Fruit fly (Drosophila melanogaster) whole organism, embryonic: ENCODE data around the gene Acp63F.

ENCODE experiments used
- Antp ChIP-seq: fragments of 200-800 bp; sonication (Bioruptor generic); optimal IDR thresholded peaks from 3 replicates; lab custom pipeline; 2016; ENCODE audit warnings: missing biosample characterization, missing genetic modification characterization
- B-H2 ChIP-seq: fragments of 200-800 bp; sonication (Bioruptor generic); optimal IDR thresholded peaks from 2 replicates; lab custom pipeline; 2018; ENCODE audit warnings: missing biosample characterization, mild to moderate bottlenecking, missing genetic modification characterization
- Bgb ChIP-seq: fragments of 200-800 bp; sonication (Bioruptor generic); IDR thresholded peaks from 2 replicates; pipeline ENCODE4 v1.3.6; 2022; ENCODE audit warnings: missing biosample characterization, missing genetic modification characterization; ENCODE audit not compliant: partially characterized antibody
- CG10462 ChIP-seq: fragments of 200-800 bp; sonication (Bioruptor generic); optimal IDR thresholded peaks from 2 replicates; lab custom pipeline; 2016; ENCODE audit warnings: missing biosample characterization, missing genetic modification characterization
- CG12071 ChIP-seq: fragments of 200-800 bp; sonication (Bioruptor generic); optimal IDR thresholded peaks from 3 replicates; lab custom pipeline; 2018; ENCODE audit warnings: missing biosample characterization, mild to moderate bottlenecking, missing genetic modification characterization
- CG13287 ChIP-seq: fragments of 200-800 bp; sonication (Bioruptor generic); IDR thresholded peaks from 2 replicates; pipeline ENCODE4 v1.3.6; 2022; ENCODE audit warnings: missing biosample characterization, missing genetic modification characterization; ENCODE audit not compliant: partially characterized antibody
- CG13296 ChIP-seq: fragments of 200-800 bp; sonication (Bioruptor generic); optimal IDR thresholded peaks from 3 replicates; lab custom pipeline; 2018; ENCODE audit warnings: missing biosample characterization, mild to moderate bottlenecking, missing genetic modification characterization
- CG13775 ChIP-seq: fragments of 200-800 bp; sonication (Bioruptor generic); optimal IDR thresholded peaks from 3 replicates; lab custom pipeline; 2017; ENCODE audit warnings: missing biosample characterization, mild to moderate bottlenecking, missing genetic modification characterization
- CG15601 ChIP-seq: fragments of 200-800 bp; sonication (Bioruptor generic); optimal IDR thresholded peaks from 3 replicates; lab custom pipeline; 2019; ENCODE audit warnings: missing biosample characterization, mild to moderate bottlenecking, missing genetic modification characterization, moderate library complexity
- CG17612 ChIP-seq: fragments of 200-800 bp; sonication (Bioruptor generic); IDR thresholded peaks from 2 replicates; pipeline ENCODE4 v1.3.6; 2022; ENCODE audit warnings: missing biosample characterization, missing genetic modification characterization
- CG2712 ChIP-seq: fragments of 200-800 bp; optimal IDR thresholded peaks from 3 replicates; lab custom pipeline; 2019; ENCODE audit warnings: missing biosample characterization, mild to moderate bottlenecking, missing genetic modification characterization, moderate library complexity
- CG2875 ChIP-seq: fragments of 200-800 bp; sonication (Bioruptor generic); optimal IDR thresholded peaks from 2 replicates; lab custom pipeline; 2017; ENCODE audit warnings: missing biosample characterization, mild to moderate bottlenecking, missing genetic modification characterization, missing genetic modification reagents
- CG34376 ChIP-seq: fragments of 200-800 bp; sonication (Bioruptor generic); optimal IDR thresholded peaks from 2 replicates; lab custom pipeline; 2018; ENCODE audit warnings: missing biosample characterization, mild to moderate bottlenecking, missing genetic modification characterization
- CG34422 ChIP-seq: fragments of 200-800 bp; sonication (Bioruptor generic); IDR thresholded peaks from 3 replicates; pipeline ENCODE4 v1.3.6; 2022; ENCODE audit warnings: missing biosample characterization, missing genetic modification characterization
- CG4707 ChIP-seq: fragments of 200-800 bp; sonication (Bioruptor generic); optimal IDR thresholded peaks from 2 replicates; lab custom pipeline; 2018; ENCODE audit warnings: missing biosample characterization, mild to moderate bottlenecking, missing genetic modification characterization, moderate library complexity
- CG4854 ChIP-seq: fragments of 200-800 bp; sonication (Bioruptor generic); optimal IDR thresholded peaks from 2 replicates; lab custom pipeline; 2016; ENCODE audit warnings: missing biosample characterization, missing genetic modification characterization, inconsistent platforms
- CG6654 ChIP-seq: fragments of 200-800 bp; sonication (Bioruptor generic); optimal IDR thresholded peaks from 2 replicates; lab custom pipeline; 2017; ENCODE audit warnings: missing biosample characterization, mild to moderate bottlenecking, missing genetic modification characterization
- CG6689 ChIP-seq: fragments of 200-800 bp; sonication (Bioruptor generic); IDR thresholded peaks from 2 replicates; pipeline ENCODE4 v1.3.6; 2022; ENCODE audit warnings: missing biosample characterization, missing genetic modification characterization
- CG7372 ChIP-seq: fragments of 200-800 bp; sonication (Bioruptor generic); IDR thresholded peaks from 2 replicates; pipeline ENCODE4 v1.3.6; 2022; ENCODE audit warnings: missing biosample characterization, missing genetic modification characterization
- CG7839 ChIP-seq: fragments of 200-800 bp; sonication (Bioruptor generic); optimal IDR thresholded peaks from 3 replicates; lab custom pipeline; 2018; ENCODE audit warnings: missing biosample characterization, mild to moderate bottlenecking, missing genetic modification characterization, moderate library complexity
- CG7963 ChIP-seq: fragments of 200-800 bp; sonication (Bioruptor generic); IDR thresholded peaks from 3 replicates; pipeline ENCODE4 v1.3.6; 2022; ENCODE audit warnings: missing biosample characterization, missing genetic modification characterization; ENCODE audit not compliant: partially characterized antibody
- CG8924 ChIP-seq: fragments of 200-800 bp; optimal IDR thresholded peaks from 3 replicates; lab custom pipeline; 2019; ENCODE audit warnings: missing biosample characterization, mild to moderate bottlenecking, missing genetic modification characterization, moderate library complexity
- CG9797 ChIP-seq: fragments of 200-800 bp; sonication (Bioruptor generic); optimal IDR thresholded peaks from 3 replicates; lab custom pipeline; 2018; ENCODE audit warnings: missing biosample characterization, mild to moderate bottlenecking, missing genetic modification characterization
- CG9932 ChIP-seq: fragments of 200-800 bp; sonication (Bioruptor generic); IDR thresholded peaks from 2 replicates; pipeline ENCODE4 v1.3.6; 2022; ENCODE audit warnings: missing biosample characterization, missing genetic modification characterization
- ERR ChIP-seq: fragments of 200-800 bp; sonication (Bioruptor generic); optimal IDR thresholded peaks from 2 replicates; lab custom pipeline; 2016; ENCODE audit warnings: missing biosample characterization, missing genetic modification characterization
- Elba2 ChIP-seq: fragments of 200-800 bp; sonication (Bioruptor generic); optimal IDR thresholded peaks from 3 replicates; lab custom pipeline; 2016; ENCODE audit warnings: missing biosample characterization, missing genetic modification characterization
- Fer1 ChIP-seq: fragments of 200-800 bp; sonication (Bioruptor generic); optimal IDR thresholded peaks from 2 replicates; lab custom pipeline; 2017; ENCODE audit warnings: missing biosample characterization, mild to moderate bottlenecking, missing genetic modification characterization
- Hsf ChIP-seq: fragments of 200-800 bp; sonication (Bioruptor generic); optimal IDR thresholded peaks from 3 replicates; lab custom pipeline; 2016; ENCODE audit warnings: missing biosample characterization, missing genetic modification characterization
- NC2α ChIP-seq: fragments of 200-800 bp; sonication (Bioruptor generic); optimal IDR thresholded peaks from 2 replicates; lab custom pipeline; 2016; ENCODE audit warnings: missing biosample characterization, missing genetic modification characterization
- NK7.1 ChIP-seq: fragments of 200-800 bp; sonication (Bioruptor generic); optimal IDR thresholded peaks from 3 replicates; lab custom pipeline; 2016; ENCODE audit warnings: missing biosample characterization, missing genetic modification characterization
- NfI ChIP-seq: fragments of 200-800 bp; sonication (Bioruptor generic); optimal IDR thresholded peaks from 3 replicates; lab custom pipeline; 2018; ENCODE audit warnings: missing biosample characterization, mild to moderate bottlenecking, missing genetic modification characterization, moderate library complexity
- Ptx1 ChIP-seq: fragments of 200-800 bp; sonication (Bioruptor generic); IDR thresholded peaks from 2 replicates; pipeline ENCODE4 v1.3.6; 2022; ENCODE audit warnings: missing biosample characterization, missing genetic modification characterization
- Ssrp ChIP-seq: fragments of 200-800 bp; sonication (Bioruptor generic); optimal IDR thresholded peaks from 2 replicates; lab custom pipeline; 2018; ENCODE audit warnings: missing biosample characterization, mild to moderate bottlenecking, missing genetic modification characterization, moderate library complexity
- Trl ChIP-seq, 3 experiments: fragments of >200 bp in 2 of 3; fragments of 200-800 bp in 1 of 3; sonication (Bioruptor generic) in 1 of 3; optimal IDR thresholded peaks; 2 replicates in 1 of 3; 3 replicates in 2 of 3; lab custom pipeline; 2016 to 2017; ENCODE audit warnings: missing biosample characterization in 1 of 3, missing genetic modification characterization in 1 of 3
- ara ChIP-seq: fragments of 200-800 bp; sonication (Bioruptor generic); IDR thresholded peaks from 2 replicates; pipeline ENCODE4 v1.3.6; 2022; ENCODE audit warnings: missing biosample characterization, missing genetic modification characterization
- chn ChIP-seq: fragments of 200-800 bp; sonication (Bioruptor generic); optimal IDR thresholded peaks from 2 replicates; lab custom pipeline; 2016; ENCODE audit warnings: missing biosample characterization, missing genetic modification characterization
- cwo ChIP-seq: fragments of 200-800 bp; sonication (Bioruptor generic); optimal IDR thresholded peaks from 3 replicates; lab custom pipeline; 2017; ENCODE audit warnings: missing biosample characterization, missing genetic modification characterization, mild to moderate bottlenecking, moderate library complexity, missing genetic modification reagents
- eyg ChIP-seq: fragments of 200-800 bp; sonication (Bioruptor generic); optimal IDR thresholded peaks from 3 replicates; lab custom pipeline; 2016; ENCODE audit warnings: missing biosample characterization, missing genetic modification characterization
- fd102C ChIP-seq: fragments of 200-800 bp; sonication (Bioruptor generic); optimal IDR thresholded peaks from 2 replicates; lab custom pipeline; 2018; ENCODE audit warnings: missing biosample characterization, mild to moderate bottlenecking, missing genetic modification characterization, moderate library complexity
- fd96Cb ChIP-seq: fragments of 200-800 bp; sonication (Bioruptor generic); optimal IDR thresholded peaks from 2 replicates; lab custom pipeline; 2018; ENCODE audit warnings: missing biosample characterization, mild to moderate bottlenecking, missing genetic modification characterization, moderate library complexity
- lola ChIP-seq, 3 experiments: fragments of >200 bp in 2 of 3; fragments of 200-800 bp in 1 of 3; sonication (Bioruptor generic) in 1 of 3; optimal IDR thresholded peaks; 2 replicates each; lab custom pipeline; 2017 to 2019; ENCODE audit warnings: missing biosample characterization in 3 of 3, missing genetic modification characterization in 3 of 3, mild to moderate bottlenecking in 1 of 3, moderate library complexity in 1 of 3
- mld ChIP-seq: fragments of 200-800 bp; sonication (Bioruptor generic); IDR thresholded peaks from 3 replicates; pipeline ENCODE4 v1.3.6; 2022; ENCODE audit warnings: missing biosample characterization, missing genetic modification characterization; ENCODE audit not compliant: partially characterized antibody
- odd ChIP-seq: fragments of 200-800 bp; sonication (Bioruptor generic); optimal IDR thresholded peaks from 2 replicates; lab custom pipeline; 2017; ENCODE audit warnings: missing biosample characterization, mild to moderate bottlenecking, missing genetic modification characterization
- pb ChIP-seq: fragments of 200-800 bp; sonication (Bioruptor generic); optimal IDR thresholded peaks from 3 replicates; lab custom pipeline; 2016; ENCODE audit warnings: missing biosample characterization, missing genetic modification characterization
- rib ChIP-seq: fragments of 200-800 bp; sonication (Bioruptor generic); IDR thresholded peaks from 2 replicates; pipeline ENCODE4 v1.3.6; 2022; ENCODE audit warnings: missing biosample characterization, missing genetic modification characterization
- stc ChIP-seq: fragments of 200-800 bp; sonication (Bioruptor generic); IDR thresholded peaks from 2 replicates; pipeline ENCODE4 v1.3.6; 2022; ENCODE audit warnings: missing biosample characterization, missing genetic modification characterization
- toy ChIP-seq: fragments of 200-800 bp; sonication (Bioruptor generic); IDR thresholded peaks from 2 replicates; pipeline ENCODE4 v1.3.6; 2022; ENCODE audit warnings: missing biosample characterization, missing genetic modification characterization
- trh ChIP-seq: fragments of 200-800 bp; sonication (Bioruptor generic); optimal IDR thresholded peaks from 2 replicates; lab custom pipeline; 2016; ENCODE audit warnings: missing biosample characterization, missing genetic modification characterization
- zfh2 ChIP-seq: fragments of 200-800 bp; sonication (Bioruptor generic); optimal IDR thresholded peaks from 2 replicates; lab custom pipeline; 2016; ENCODE audit warnings: missing biosample characterization, missing genetic modification characterization

Acp63F gene

dm6 chr3L:3788790-3789421, 27.2 kb downstream of the Acp63F start (continued):
- TF ChIP-seq stc: 0 out of 2 replicates have a peak, but pooled peaks have one; percentile 33
- TF ChIP-seq CG10462 (GFP tag; lab: Kevin White, UChicago): no peak
- peak; percentile 11 for TF ChIP-seq cwo (GFP tag; lab: Kevin White, UChicago)
- TF ChIP-seq rib: no peak
- TF ChIP-seq B-H2 (GFP tag; lab: Kevin White, UChicago): peak; percentile 3
- TF ChIP-seq CG7839 (tag; lab: Kevin White, UChicago): peak; percentile 43
- TF ChIP-seq CG4854 (GFP tag; lab: Kevin White, UChicago): no peak
- no peak for TF ChIP-seq chn
- TF ChIP-seq CG34422 (GFP tag; lab: Robert Waterston, UW): peak; percentile 71; the same call in 1 of the 3 replicates
- TF ChIP-seq fd102C (GFP tag; lab: Kevin White, UChicago): no peak
- no peak for TF ChIP-seq trh (GFP tag; lab: Kevin White, UChicago)
- TF ChIP-seq Hsf (GFP tag; lab: Kevin White, UChicago): no peak
- peak; percentile 9 for TF ChIP-seq Ssrp (tag; lab: Kevin White, UChicago)
- TF ChIP-seq CG12071 (GFP tag; lab: Kevin White, UChicago): peak; percentile 0
- TF ChIP-seq Elba2: no peak
- TF ChIP-seq zfh2 (GFP tag; lab: Kevin White, UChicago): no peak
- peak; percentile 38 for TF ChIP-seq CG15601 (tag; lab: Kevin White, UChicago)
- TF ChIP-seq Bgb (GFP tag; lab: Robert Waterston, UW): peak; percentile 84
- TF ChIP-seq pb (GFP tag; lab: Kevin White, UChicago): no peak
- TF ChIP-seq eyg (GFP tag; lab: Kevin White, UChicago): no peak
- no peak for TF ChIP-seq ERR (GFP tag; lab: Kevin White, UChicago)
- TF ChIP-seq CG6654: peak; percentile 100
- peak; percentile 8 for TF ChIP-seq Fer1 (GFP tag; lab: Kevin White, UChicago)
- no peak for TF ChIP-seq NC2α (GFP tag; lab: Kevin White, UChicago)
- peak; percentile 12 for TF ChIP-seq CG4707
- TF ChIP-seq CG13296 (GFP tag; lab: Kevin White, UChicago): peak; percentile 45
- TF ChIP-seq Ptx1 (GFP tag; lab: Robert Waterston, UW): 0 out of 2 replicates have a peak, but pooled peaks have one; percentile 6
- TF ChIP-seq CG2712 (tag; lab: Kevin White, UChicago): peak; percentile 70
- no peak for TF ChIP-seq toy (GFP tag; lab: Robert Waterston, UW)
- 0 out of 2 replicates have a peak, but pooled peaks have one; percentile 11 for TF ChIP-seq CG17612 (GFP tag; lab: Robert Waterston, UW)
- TF ChIP-seq CG7372 (GFP tag; lab: Robert Waterston, UW): no peak; the same call in 1 of the 2 replicates
- peak; percentile 54; the same call in 1 of the 2 replicates for TF ChIP-seq CG13287 (GFP tag; lab: Robert Waterston, UW)
- no peak for TF ChIP-seq CG9797 (GFP tag; lab: Kevin White, UChicago)
- TF ChIP-seq mld (GFP tag; lab: Robert Waterston, UW): no peak
- peak; percentile 67 for TF ChIP-seq odd (GFP tag; lab: Kevin White, UChicago)
- TF ChIP-seq CG2875 (GFP tag; lab: Kevin White, UChicago): no peak
- TF ChIP-seq lola (GFP tag; optimal IDR thresholded peaks at IDR 0.05; lab: Kevin White, UChicago): peak in 1 of 3 experiments; percentile 28
- TF ChIP-seq Antp (GFP tag; lab: Kevin White, UChicago): no peak
- no peak for TF ChIP-seq CG34376 (GFP tag; lab: Kevin White, UChicago)
- no peak for TF ChIP-seq fd96Cb
- TF ChIP-seq NfI (GFP tag; lab: Kevin White, UChicago): peak; percentile 52
- peak; percentile 68 to 75 for TF ChIP-seq Trl (optimal IDR thresholded peaks at IDR 0.05; lab: Kevin White, UChicago)
- TF ChIP-seq Trl (GFP tag; optimal IDR thresholded peaks at IDR 0.05; lab: Kevin White, UChicago): peak; percentile 21
- peak; percentile 66 for TF ChIP-seq CG8924 (tag; lab: Kevin White, UChicago)
- TF ChIP-seq CG6689 (GFP tag; lab: Robert Waterston, UW): no peak
- TF ChIP-seq CG7963 (GFP tag; lab: Robert Waterston, UW): peak; percentile 26; the same call in 1 of the 3 replicates
- TF ChIP-seq CG9932 (GFP tag; lab: Robert Waterston, UW): no peak
- no peak for TF ChIP-seq ara
- peak; percentile 16 for TF ChIP-seq CG13775
- no peak for TF ChIP-seq NK7.1 (GFP tag; lab: Kevin White, UChicago)
